Worm (Caenorhabditis elegans): ENCODE measurements around the gene F44E2.8.
A peak's percentile ranks its signal among the peaks of the same experiment; 100 is the strongest.

Gene F44E2.8

DNA sequence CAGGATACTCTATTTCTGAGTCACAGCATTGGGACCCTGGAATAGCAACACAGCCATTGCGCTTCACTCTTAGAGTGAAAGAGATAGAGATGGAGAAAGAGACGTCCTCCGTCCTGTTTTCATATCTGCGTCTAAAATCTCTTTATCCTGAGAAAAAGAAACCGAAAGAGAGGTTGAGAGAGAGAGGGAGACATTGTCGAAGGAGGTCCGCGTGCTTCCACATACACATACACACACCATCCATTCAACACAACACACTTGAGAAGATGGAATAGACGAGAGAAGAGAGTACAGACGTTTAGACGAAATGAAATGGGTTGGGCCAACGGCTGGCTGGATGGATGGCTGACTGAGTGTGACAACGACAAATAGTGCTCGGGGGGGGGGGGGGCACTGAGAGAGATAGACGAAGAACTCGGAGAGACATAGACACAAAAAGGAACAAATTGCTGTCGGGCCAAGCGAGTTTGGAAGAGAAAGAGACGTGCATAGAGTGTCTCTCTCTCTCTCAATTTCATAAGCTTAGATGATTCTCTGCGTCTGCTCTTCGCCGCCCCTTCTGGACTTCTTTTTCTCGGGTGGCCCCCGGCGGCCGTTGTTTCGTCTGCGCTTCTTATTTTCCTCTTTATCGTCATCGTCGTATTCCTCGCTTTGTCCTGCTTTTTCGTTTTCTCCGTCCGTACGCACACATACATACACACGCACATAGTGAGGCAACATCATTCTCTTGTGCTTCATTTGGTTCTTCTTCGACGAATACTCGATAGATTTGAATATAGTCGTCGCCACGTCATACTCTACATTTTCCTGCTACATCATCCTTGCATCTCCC is 49.5 kb downstream of the F44E2.8 start, which contains the start of gene F54F2.6:
Gene F54F2.6, minus strand, starts transcription at position 738 of the 832 bp plus-strand sequence.
- TF ChIP-seq him-1 (tag; optimal IDR thresholded peaks at IDR 0.05) (peak; percentile 88), dao-5 (tag; optimal IDR thresholded peaks at IDR 0.05) (no peak), W03F9.2 (tag; optimal IDR thresholded peaks at IDR 0.05) (peak; percentile 65)

All from whole organism, L4/young adult.